Fruit fly (Drosophila melanogaster): ENCODE data around the gene tara.

tara gene

DNA sequence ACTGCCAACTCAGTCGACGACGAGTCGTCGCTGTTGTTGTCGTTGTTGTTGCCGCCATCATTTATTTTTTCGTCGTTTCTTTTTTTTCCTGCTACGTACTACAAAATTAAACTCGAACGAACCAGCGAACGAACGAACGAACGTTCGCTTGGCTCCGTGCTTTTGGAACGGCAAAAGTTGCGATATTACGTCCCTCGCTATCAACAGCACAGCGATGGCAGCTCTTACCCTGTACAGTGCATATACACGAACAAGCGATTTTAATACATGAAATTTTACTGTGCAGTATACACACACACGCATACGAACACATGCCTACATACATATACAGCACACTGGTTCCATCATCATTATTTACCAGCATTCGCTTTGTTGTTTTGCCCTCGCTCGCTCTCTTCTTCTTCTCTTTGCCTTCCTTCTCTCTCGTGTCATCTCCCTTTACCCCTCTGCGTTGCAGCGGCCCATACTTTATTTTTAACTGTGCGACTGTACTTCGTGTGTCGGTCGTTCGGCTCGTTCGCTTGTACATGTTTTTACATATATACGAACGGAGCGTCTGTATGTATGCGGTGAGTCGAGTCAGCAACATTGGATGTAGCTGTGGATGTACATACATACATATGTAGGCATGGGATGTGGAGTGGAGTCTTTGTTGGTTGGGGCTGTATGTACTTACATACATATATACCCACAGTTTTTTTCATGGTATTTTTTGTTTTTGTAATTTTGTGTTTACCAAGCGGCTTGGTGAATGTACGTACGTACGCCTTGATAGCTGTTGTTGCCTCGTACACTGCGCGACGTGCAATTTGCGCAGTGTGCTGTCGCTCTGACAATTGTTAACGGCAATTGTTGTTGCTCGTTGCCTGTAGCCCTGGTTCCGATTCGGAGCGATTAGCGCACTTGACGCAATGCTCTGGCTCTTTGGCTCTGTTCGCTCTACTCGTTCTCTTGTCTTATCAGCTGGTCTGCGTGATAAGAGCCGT, 24.7 kb downstream of the tara start (continued):
- TF ChIP-seq Ssrp (tag; optimal IDR thresholded peaks at IDR 0.05): no peak
- peak; percentile 27 for TF ChIP-seq CG1603 (tag; optimal IDR thresholded peaks at IDR 0.05)
- TF ChIP-seq Usf (GFP tag; optimal IDR thresholded peaks at IDR 0.05): no peak
- peak; percentile 99 for TF ChIP-seq abd-A (tag; optimal IDR thresholded peaks at IDR 0.05)
- no peak for TF ChIP-seq Doc3 (GFP tag; IDR thresholded peaks at IDR 0.05; ENCODE audit: partially characterized antibody)
- no peak for TF ChIP-seq ro (GFP tag; IDR thresholded peaks at IDR 0.05)
- TF ChIP-seq Stat92E (GFP tag; optimal IDR thresholded peaks at IDR 0.05): peak in 1 of 3 experiments; percentile 60
- peak; percentile 63 for TF ChIP-seq lbe (GFP tag; optimal IDR thresholded peaks at IDR 0.05)
- TF ChIP-seq CG10959 (GFP tag; IDR thresholded peaks at IDR 0.05): no peak
- TF ChIP-seq CG4820 (GFP tag; optimal IDR thresholded peaks at IDR 0.05): peak; percentile 45
- no peak for TF ChIP-seq CG12236 (GFP tag; optimal IDR thresholded peaks at IDR 0.05)
- no peak for TF ChIP-seq CG3847 (GFP tag; IDR thresholded peaks at IDR 0.05)
- no peak for TF ChIP-seq bowl (GFP tag; IDR thresholded peaks at IDR 0.05)
- no peak for TF ChIP-seq Dp (GFP tag; optimal IDR thresholded peaks at IDR 0.05)
- TF ChIP-seq pho (GFP tag; optimal IDR thresholded peaks at IDR 0.05): no peak
- no peak for TF ChIP-seq Camta (GFP tag; optimal IDR thresholded peaks at IDR 0.05)
- no peak for TF ChIP-seq CG2875 (GFP tag; optimal IDR thresholded peaks at IDR 0.05)
- TF ChIP-seq CG1024 (GFP tag; IDR thresholded peaks at IDR 0.05): no peak
- no peak for TF ChIP-seq chm (GFP tag; IDR thresholded peaks at IDR 0.05)
- TF ChIP-seq pfk (GFP tag; optimal IDR thresholded peaks at IDR 0.05): peak; percentile 63
- no peak for TF ChIP-seq CG2129 (GFP tag; IDR thresholded peaks at IDR 0.05; ENCODE audit: partially characterized antibody)
- TF ChIP-seq seq (GFP tag; IDR thresholded peaks at IDR 0.05): no peak
- TF ChIP-seq crp (GFP tag; optimal IDR thresholded peaks at IDR 0.05): peak in 1 of 2 experiments; percentile 6
- peak; percentile 81 for TF ChIP-seq nom (GFP tag; optimal IDR thresholded peaks at IDR 0.05)
- TF ChIP-seq CG12391 (tag; optimal IDR thresholded peaks at IDR 0.05): peak; percentile 30
- no peak for TF ChIP-seq p53 (GFP tag; optimal IDR thresholded peaks at IDR 0.05)
- peak; percentile 33 for TF ChIP-seq CG3838 (GFP tag; optimal IDR thresholded peaks at IDR 0.05)
- TF ChIP-seq dm (GFP tag; optimal IDR thresholded peaks at IDR 0.05): peak; percentile 48
- no peak for TF ChIP-seq C15 (GFP tag; IDR thresholded peaks at IDR 0.05)
- TF ChIP-seq shn (GFP tag; optimal IDR thresholded peaks at IDR 0.05): peak; percentile 34
- TF ChIP-seq CoRest (tag; optimal IDR thresholded peaks at IDR 0.05): no peak
- TF ChIP-seq HLH3B (GFP tag; IDR thresholded peaks at IDR 0.05): no peak
- no peak for TF ChIP-seq ken (GFP tag; IDR thresholded peaks at IDR 0.05)
- TF ChIP-seq Blimp-1 (GFP tag; optimal IDR thresholded peaks at IDR 0.05): no peak
- TF ChIP-seq CG4360 (GFP tag; IDR thresholded peaks at IDR 0.05): no peak
- TF ChIP-seq CG4854 (GFP tag; optimal IDR thresholded peaks at IDR 0.05): no peak
- no peak for TF ChIP-seq br (optimal IDR thresholded peaks at IDR 0.05)
- TF ChIP-seq lola (GFP tag; optimal IDR thresholded peaks at IDR 0.05): no peak
- TF ChIP-seq pros (GFP tag; optimal IDR thresholded peaks at IDR 0.05): peak; percentile 95
- TF ChIP-seq tna (GFP tag; IDR thresholded peaks at IDR 0.05; ENCODE audit: partially characterized antibody): no peak
- TF ChIP-seq CG3065 (GFP tag; optimal IDR thresholded peaks at IDR 0.05): no peak
- no peak for TF ChIP-seq sc (optimal IDR thresholded peaks at IDR 0.05)
- no peak for TF ChIP-seq sc (GFP tag; optimal IDR thresholded peaks at IDR 0.05)
- TF ChIP-seq bbx (GFP tag; IDR thresholded peaks at IDR 0.05; ENCODE audit: partially characterized antibody): no peak
- TF ChIP-seq CG6175 (GFP tag; IDR thresholded peaks at IDR 0.05): no peak
- no peak for TF ChIP-seq CG9932 (GFP tag; IDR thresholded peaks at IDR 0.05)
- TF ChIP-seq grau (tag; optimal IDR thresholded peaks at IDR 0.05): peak; percentile 71
- TF ChIP-seq CG11398 (GFP tag; optimal IDR thresholded peaks at IDR 0.05): peak; percentile 7
